Fruit fly (Drosophila melanogaster) S2 (cell line): ENCODE results near the gene CG15043.

Experiments used
- CG8478 ChIP-seq: fragments of >200 bp; optimal IDR thresholded peaks from 2 replicates; lab custom pipeline; 2018
- CTCF ChIP-seq, 2 experiments: fragments of >200 bp; optimal IDR thresholded peaks; 2 replicates each; lab custom pipeline; 2018

Gene CG15043

DNA sequence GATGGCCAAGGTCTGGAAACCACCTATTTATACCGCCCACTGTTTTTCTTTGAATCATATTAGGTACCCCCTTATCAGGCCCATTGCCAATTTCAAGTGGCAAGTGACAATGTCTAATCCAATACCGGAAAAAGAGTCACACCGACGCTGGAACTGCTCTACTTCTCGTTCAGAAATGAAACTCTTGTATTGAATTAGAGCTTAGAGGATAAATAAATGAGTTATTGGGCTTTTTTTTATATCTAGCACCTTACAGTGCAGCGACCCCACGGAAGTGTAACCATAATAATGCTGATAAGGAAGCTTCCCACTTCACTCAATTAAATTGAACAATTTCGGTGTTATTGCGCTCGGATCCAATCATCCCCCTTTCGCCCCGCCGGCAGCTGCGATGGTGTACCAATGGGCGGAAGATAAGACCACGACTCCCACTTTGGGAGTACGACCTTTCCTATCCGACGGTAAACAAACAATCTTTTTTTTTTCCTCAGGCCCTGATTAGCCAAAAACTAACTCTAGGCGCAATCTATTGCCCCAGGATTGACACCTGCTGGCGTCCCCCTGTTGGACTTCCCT is at the start of gene CG15043:
CG15043 (minus strand) TSS at position 4 of the 576 bp plus-strand sequence.
- TF ChIP-seq CG8478 (lab: Kevin White, UChicago) (no peak), CTCF (optimal IDR thresholded peaks at IDR 0.05; lab: Kevin White, UChicago) (no peak)

DNA sequence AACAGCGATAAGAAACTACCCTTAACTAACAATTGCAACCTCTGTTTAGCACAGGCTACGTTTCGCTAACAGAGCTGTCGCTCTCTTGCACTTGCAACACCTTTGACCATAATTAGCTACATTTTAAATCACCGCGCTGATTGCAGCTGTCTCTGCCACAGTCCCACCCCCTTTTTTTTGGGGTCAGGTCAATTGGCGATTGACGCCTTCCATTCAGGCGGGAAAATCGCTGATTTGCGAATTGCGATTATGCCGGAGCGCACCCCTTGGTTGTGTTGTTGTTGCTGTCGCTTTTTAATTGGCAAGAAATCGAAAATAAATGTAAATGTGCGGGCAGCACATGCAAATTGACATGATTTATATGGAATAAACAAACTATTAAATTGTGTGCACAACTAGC is 49.4 kb upstream of the CG15043 start:
- TF ChIP-seq CG8478 (lab: Kevin White, UChicago) = no peak
- TF ChIP-seq CTCF (optimal IDR thresholded peaks at IDR 0.05; lab: Kevin White, UChicago) = no peak

DNA sequence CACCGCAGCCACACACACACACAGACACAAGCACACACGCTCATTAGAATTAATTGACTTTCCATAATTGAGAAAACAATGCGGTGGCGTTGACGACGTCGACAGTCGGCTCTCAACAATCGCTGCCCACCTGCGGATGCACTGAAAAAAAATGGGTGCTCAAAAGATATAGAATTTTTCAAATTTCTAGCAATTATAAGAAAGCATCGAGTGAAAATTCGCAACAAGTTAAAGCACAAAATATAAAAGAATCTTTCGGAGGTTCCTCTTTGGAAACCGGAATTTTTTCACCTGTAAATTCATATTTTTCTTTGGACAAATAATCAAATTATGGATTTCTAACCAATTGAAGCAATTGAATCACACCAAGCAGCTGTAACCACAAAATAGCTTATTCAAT is 47.9 kb upstream of the CG15043 start:
- no peak for TF ChIP-seq CTCF (optimal IDR thresholded peaks at IDR 0.05; lab: Kevin White, UChicago)
- no peak for TF ChIP-seq CG8478 (lab: Kevin White, UChicago)

DNA sequence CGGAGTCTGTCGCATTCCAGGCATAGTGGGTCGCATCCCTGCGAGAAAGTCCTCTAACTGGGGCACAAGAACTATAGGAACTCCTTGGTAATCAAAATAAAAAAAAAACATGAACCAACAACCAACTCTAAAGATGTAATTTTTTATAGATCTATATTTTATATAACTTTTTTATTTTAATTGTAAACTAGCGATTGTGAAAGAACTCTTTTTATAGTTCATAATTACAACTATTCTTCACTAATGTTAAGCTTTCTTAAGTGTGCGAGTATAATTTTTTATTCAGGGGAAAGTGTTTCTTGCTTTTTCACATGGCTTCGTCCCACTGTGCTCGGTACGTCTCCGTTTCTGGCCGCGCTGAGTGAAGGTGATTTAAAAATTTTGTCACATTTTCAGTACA is 46.3 kb upstream of the CG15043 start:
- TF ChIP-seq CTCF (optimal IDR thresholded peaks at IDR 0.05; lab: Kevin White, UChicago) (no peak), CG8478 (lab: Kevin White, UChicago) (no peak)

DNA sequence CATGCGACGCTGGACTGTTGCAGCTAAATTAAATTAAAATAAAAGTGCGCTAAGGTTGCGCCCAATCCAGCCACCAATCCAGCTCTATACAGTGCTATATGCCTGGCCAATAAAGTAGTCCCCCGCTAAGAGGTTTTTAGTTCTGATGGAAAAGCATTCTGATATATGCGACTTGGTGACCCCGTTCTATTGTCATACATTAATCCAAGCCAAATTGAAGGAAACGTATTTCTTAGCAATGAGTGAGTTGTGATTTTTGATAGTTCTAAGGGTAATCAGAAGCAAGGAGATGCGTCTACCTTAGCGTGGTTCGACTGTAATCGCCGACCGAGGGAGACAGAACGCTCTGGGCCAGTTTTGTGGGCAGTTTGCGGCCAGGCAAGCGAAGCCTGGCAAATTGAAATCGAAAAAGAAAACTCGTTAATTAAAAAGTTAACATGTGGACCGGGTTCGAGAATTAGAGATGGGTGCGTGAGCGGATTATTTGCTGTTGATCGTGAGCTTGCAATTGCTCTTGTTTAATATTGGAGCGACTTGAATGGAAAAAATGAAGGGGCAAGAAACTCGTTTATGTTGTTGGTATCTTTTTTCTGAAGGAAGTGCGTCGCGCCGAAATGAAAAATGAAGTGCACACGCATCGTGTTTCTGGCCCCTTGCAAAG is 44.4 kb upstream of the CG15043 start:
- no peak for TF ChIP-seq CTCF (optimal IDR thresholded peaks at IDR 0.05; lab: Kevin White, UChicago)
- TF ChIP-seq CG8478 (lab: Kevin White, UChicago) = no peak

DNA sequence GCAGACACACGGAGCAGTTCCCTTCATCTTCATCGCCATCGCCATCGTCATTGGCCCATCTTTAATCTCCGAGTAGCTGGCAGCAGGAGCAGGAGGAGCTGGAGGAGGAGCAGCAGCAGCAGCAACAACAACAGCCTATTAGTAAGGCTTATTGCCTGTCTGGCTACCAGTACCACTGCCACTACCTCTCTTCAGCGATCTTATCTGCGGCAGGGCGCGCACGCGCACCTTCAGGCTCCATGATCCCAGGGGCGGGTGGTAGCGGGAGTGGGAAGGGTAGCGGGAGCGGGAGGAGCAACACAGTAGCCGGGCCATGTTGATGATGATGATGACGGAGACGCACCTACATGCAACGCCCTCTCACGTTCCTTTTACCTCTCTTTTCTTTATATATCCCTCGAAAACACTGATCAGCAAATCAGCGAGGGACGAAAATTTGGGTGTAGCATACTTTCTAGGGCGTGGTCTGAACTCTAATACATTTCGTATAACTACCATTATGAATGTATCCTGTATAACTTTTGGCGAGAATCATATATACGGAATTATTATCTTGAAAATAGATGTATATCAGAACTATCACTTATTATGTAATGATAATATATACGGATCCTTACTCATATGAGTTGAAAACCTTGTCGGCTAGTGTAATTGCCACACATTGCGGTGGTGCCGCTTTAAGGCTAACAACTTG is 43.2 kb upstream of the CG15043 start:
- TF ChIP-seq CTCF (optimal IDR thresholded peaks at IDR 0.05; lab: Kevin White, UChicago) = no peak
- TF ChIP-seq CG8478 (lab: Kevin White, UChicago) = no peak

DNA sequence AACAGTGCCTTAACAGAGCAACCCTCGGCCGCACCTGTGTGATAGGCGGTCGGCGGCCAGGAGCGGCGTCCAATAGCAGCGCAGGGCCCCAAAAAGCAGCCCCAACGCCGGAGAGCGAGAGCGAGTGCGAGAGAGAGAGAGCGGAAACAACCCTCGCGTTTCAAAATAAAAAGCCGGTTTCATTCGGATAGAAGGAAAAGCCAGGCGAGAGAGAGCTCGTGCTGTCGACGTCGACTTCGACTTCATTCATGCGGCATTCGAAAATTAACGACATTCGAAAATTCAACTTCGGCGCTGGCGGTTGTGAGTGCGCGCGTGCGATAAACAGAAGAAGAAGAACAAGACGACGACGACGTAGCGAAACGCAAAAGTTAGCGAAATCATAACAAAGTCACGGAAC is 40.4 kb upstream of the CG15043 start:
- TF ChIP-seq CG8478 (lab: Kevin White, UChicago) = no peak
- TF ChIP-seq CTCF (optimal IDR thresholded peaks at IDR 0.05; lab: Kevin White, UChicago) = no peak

DNA sequence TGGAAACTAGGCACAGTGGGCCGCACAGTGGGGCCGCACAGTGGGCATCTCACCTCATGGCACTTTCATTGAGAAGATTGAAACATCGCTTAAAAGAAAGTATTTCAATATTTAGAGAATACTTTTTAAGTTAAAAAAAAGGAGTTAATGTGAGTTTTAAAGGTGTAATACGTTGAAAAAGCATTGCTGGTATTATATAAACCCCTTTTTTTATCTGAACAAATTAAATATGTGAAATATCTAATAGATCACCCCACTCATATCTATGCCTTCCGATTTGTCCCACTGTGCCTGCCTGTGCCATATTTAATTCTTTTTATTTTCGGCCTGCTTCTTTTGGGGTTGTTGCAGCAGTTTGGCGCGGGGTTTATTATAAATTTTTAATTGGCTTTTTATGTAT is 39.3 kb upstream of the CG15043 start:
- TF ChIP-seq CG8478 (lab: Kevin White, UChicago) = no peak
- no peak for TF ChIP-seq CTCF (optimal IDR thresholded peaks at IDR 0.05; lab: Kevin White, UChicago)

DNA sequence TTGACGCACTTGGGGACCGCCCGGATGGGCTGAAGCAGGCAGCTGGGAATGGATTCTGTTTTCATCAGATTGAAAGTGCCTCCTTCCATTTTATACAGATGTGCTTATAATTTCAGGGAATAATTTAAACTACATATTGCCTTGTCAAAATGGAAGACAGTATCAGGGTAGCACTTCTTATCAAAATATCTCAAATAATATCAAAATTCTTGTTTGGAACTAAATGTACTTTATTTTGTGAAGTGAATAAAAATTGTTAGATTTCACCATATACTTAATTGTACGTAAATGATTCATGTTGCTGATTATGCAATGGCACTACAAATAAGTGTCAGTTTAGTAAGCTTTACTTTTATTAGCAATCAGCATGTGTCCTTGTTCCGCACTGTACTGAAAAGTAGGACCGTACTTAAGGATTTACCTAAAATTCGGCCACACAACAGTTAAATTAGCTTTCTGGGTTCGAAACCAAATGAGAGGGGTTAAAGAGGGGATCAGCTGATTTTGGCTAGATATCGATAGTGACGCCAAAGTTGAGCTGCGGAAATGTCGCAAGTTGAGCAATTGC is 34.3 kb upstream of the CG15043 start, which contains the start of the genes CG15042 and CG15047:
CG15042 (minus strand) TSS at position 101 of the 568 bp plus-strand sequence.
CG15047 (plus strand) TSS at position 518 of the 568 bp plus-strand sequence.
- TF ChIP-seq CG8478 (lab: Kevin White, UChicago) = no peak

DNA sequence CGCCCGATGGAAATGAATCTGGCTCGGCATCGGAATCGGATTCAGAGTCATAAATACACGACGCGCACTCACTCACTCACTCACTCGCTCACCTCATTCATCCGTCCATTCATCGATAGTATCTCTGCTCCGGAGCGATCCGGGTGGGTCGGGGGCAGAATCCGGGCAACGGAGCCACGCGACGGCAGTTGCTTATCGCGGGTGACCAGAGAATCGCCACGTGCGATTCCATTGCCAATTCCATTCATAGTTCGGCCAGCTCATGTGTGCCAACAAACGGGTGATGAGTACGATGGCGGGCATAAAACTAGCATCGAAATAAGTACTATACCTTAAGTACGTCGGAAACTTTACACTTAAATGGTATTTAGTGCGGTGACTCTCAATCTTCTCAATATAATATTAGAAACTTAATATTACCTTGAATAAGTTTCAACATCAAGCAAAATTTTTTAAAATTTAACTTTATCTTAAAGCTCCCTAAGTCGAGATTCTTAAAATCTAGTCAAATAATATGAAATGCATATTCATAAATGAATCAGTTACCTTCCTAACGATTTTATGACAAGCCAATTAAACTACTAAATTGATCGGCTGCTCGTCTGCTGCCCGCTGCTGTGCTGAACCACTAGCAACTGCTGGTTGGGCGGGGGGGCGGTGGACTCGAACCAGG is 30.8 kb upstream of the CG15043 start:
- TF ChIP-seq CG8478 (lab: Kevin White, UChicago) (no peak), CTCF (optimal IDR thresholded peaks at IDR 0.05; lab: Kevin White, UChicago) (no peak)

DNA sequence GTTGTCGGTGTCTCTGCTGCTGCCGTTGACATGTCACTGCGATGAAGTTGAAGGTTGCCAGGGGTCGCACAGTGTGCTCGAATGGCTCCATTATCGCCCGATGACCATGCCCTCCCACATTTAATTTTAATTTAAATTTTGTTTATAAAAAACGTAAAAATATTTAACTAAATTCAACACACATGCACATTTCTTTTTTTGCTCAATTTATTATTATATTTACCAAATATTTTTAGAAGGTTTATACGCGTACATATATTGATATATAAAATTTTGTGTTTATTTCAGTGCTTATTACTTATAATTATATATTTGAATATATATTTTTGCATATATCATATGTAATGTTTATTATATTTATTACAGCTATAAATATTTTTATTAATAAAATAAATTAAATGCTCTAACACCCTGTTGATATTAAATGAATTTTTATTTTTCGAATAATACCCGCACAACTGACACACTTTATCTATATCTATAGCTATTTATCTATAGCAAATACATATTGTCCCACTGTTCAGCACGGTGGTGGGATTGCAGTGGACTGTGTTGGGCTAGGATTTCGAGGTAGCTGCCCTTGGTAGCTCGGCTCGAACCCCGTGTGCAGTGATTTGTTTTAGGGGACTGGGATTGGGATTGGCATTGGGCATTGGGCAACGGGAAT is 29.3 kb upstream of the CG15043 start:
- TF ChIP-seq CG8478 (lab: Kevin White, UChicago) = no peak
- no peak for TF ChIP-seq CTCF (optimal IDR thresholded peaks at IDR 0.05; lab: Kevin White, UChicago)

DNA sequence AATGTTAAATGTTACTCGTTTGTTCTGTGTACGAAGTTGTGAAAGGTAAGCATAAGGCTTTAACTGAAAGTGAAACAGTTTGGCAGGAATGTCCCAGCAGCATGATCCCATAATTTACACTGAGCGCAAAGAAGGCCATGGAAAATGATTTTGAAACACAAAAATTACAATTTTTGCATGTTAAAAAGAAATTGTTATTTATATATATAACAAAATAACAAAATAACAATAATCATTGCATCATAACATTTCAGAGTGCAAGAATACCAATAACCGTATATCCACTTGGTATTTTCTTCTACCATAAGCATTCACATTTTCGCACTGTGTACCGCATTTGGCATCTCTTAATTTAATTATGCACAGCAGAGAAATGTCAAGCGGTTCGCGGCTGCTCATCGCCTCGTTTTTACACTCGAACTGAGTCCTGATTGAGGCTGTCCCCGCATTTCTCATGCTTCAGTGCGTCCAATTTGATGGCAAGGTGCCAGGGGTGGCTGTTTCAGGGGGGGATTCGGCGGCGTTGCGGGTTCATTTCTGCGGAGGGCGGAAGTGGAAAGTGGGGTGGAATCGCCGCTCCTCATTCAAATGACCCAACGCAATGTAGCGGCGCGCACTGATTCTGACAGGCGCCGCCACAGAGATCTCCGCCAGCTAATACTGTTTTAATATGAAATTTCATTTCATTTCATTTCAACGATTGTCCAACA is 28.6 kb upstream of the CG15043 start, which contains the start of gene CG6481:
CG6481 (minus strand) TSS at position 51 of the 710 bp plus-strand sequence.
- TF ChIP-seq CG8478 (lab: Kevin White, UChicago) = no peak
- TF ChIP-seq CTCF (optimal IDR thresholded peaks at IDR 0.05; lab: Kevin White, UChicago) = no peak

DNA sequence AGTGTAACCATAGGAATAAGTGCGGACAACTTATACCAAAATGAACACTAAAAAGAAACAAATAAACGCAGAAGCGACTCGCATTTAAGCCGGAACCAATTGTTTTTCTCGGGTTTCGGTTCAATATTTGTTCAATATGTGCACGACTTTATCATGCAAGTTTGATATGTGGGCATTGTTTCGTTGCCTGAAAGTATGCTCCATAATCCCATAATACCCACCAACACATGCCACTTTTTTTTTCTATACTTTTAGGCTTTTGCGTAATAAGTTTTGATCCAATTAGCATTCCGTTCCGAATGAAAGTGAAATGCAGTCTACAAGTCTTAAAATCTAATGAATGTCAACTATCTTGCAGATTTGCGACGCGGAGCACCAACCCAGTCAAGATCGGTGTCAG is 26.4 kb upstream of the CG15043 start:
- TF ChIP-seq CTCF (optimal IDR thresholded peaks at IDR 0.05; lab: Kevin White, UChicago) (no peak), CG8478 (lab: Kevin White, UChicago) (no peak)
